Fruit fly (Drosophila melanogaster) whole organism, pupa: ENCODE measurements around the gene sro.
A peak's percentile ranks its signal among the peaks of the same experiment; 100 is the strongest.

Experiments used
- CG10348 ChIP-seq: fragments of 200-800 bp; sonication (Bioruptor generic); IDR thresholded peaks from 2 replicates; pipeline ENCODE4 v1.3.6; 2022; ENCODE audit warnings: missing biosample characterization, missing genetic modification characterization
- CG12605 ChIP-seq: fragments of 200-800 bp; sonication (Bioruptor generic); IDR thresholded peaks from 2 replicates; pipeline ENCODE4 v1.3.6; 2022; ENCODE audit warnings: missing biosample characterization, missing genetic modification characterization
- CG13204 ChIP-seq: fragments of 200-800 bp; sonication (Bioruptor generic); optimal IDR thresholded peaks from 2 replicates; lab custom pipeline; 2018; ENCODE audit warnings: missing biosample characterization, mild to moderate bottlenecking, missing genetic modification characterization, moderate library complexity
- CG14655 ChIP-seq: fragments of 200-800 bp; sonication (Bioruptor generic); optimal IDR thresholded peaks from 3 replicates; lab custom pipeline; 2017; ENCODE audit warnings: mild to moderate bottlenecking, missing biosample characterization, missing genetic modification reagents, missing genetic modification characterization
- CG15710 ChIP-seq: fragments of 200-800 bp; sonication (Bioruptor generic); optimal IDR thresholded peaks from 2 replicates; lab custom pipeline; 2018; ENCODE audit warnings: missing biosample characterization, mild to moderate bottlenecking, missing genetic modification characterization, moderate library complexity
- CG17806 ChIP-seq: fragments of 200-800 bp; sonication (Bioruptor generic); optimal IDR thresholded peaks from 2 replicates; lab custom pipeline; 2018; ENCODE audit warnings: missing biosample characterization, mild to moderate bottlenecking, missing genetic modification characterization, moderate library complexity
- CG32121 ChIP-seq: fragments of 200-800 bp; sonication (Bioruptor generic); IDR thresholded peaks from 2 replicates; pipeline ENCODE4 v1.3.6; 2022; ENCODE audit warnings: missing biosample characterization, missing genetic modification characterization
- CG34367 ChIP-seq: fragments of 200-800 bp; sonication (Bioruptor generic); optimal IDR thresholded peaks from 2 replicates; lab custom pipeline; 2018; ENCODE audit warnings: missing biosample characterization, mild to moderate bottlenecking, missing genetic modification characterization
- CG4496 ChIP-seq: fragments of 200-800 bp; sonication (Bioruptor generic); IDR thresholded peaks from 3 replicates; pipeline ENCODE4 v1.3.6; 2022; ENCODE audit warnings: missing biosample characterization, missing genetic modification characterization
- CG8159 ChIP-seq: fragments of 200-800 bp; sonication (Bioruptor generic); optimal IDR thresholded peaks from 3 replicates; lab custom pipeline; 2018; ENCODE audit warnings: missing biosample characterization, mild to moderate bottlenecking, missing genetic modification characterization, moderate library complexity
- CG8301 ChIP-seq: fragments of 200-800 bp; sonication (Bioruptor generic); optimal IDR thresholded peaks from 2 replicates; lab custom pipeline; 2018; ENCODE audit warnings: missing biosample characterization, mild to moderate bottlenecking, missing genetic modification characterization
- CG9948 ChIP-seq: fragments of 200-800 bp; sonication (Bioruptor generic); optimal IDR thresholded peaks from 2 replicates; lab custom pipeline; 2018; ENCODE audit warnings: missing biosample characterization, mild to moderate bottlenecking, missing genetic modification characterization, moderate library complexity
- D1 ChIP-seq: fragments of 200-800 bp; sonication (Bioruptor generic); optimal IDR thresholded peaks from 2 replicates; lab custom pipeline; 2018; ENCODE audit warnings: missing biosample characterization, mild to moderate bottlenecking, missing genetic modification characterization, moderate library complexity
- EcR ChIP-seq: fragments of 200-800 bp; sonication (Bioruptor generic); optimal IDR thresholded peaks from 3 replicates; lab custom pipeline; 2019; ENCODE audit warnings: missing biosample characterization, missing genetic modification characterization, mild to moderate bottlenecking, moderate library complexity, missing genetic modification reagents
- Ets98B ChIP-seq: fragments of 200-800 bp; sonication (Bioruptor generic); IDR thresholded peaks from 2 replicates; pipeline ENCODE4 v1.3.6; 2022; ENCODE audit warnings: missing biosample characterization, missing genetic modification characterization
- Pif1A ChIP-seq: fragments of 200-800 bp; sonication (Bioruptor generic); optimal IDR thresholded peaks from 3 replicates; lab custom pipeline; 2016; ENCODE audit warnings: missing biosample characterization, missing genetic modification characterization
- Pif1B ChIP-seq: fragments of 200-800 bp; sonication (Bioruptor generic); optimal IDR thresholded peaks from 3 replicates; lab custom pipeline; 2016; ENCODE audit warnings: missing biosample characterization, missing genetic modification characterization
- Snoo ChIP-seq: fragments of 200-800 bp; sonication (Bioruptor generic); optimal IDR thresholded peaks from 3 replicates; lab custom pipeline; 2017; ENCODE audit warnings: missing biosample characterization, mild to moderate bottlenecking, missing genetic modification characterization, inconsistent platforms
- fd96Ca ChIP-seq: fragments of 200-800 bp; sonication (Bioruptor generic); IDR thresholded peaks from 3 replicates; pipeline ENCODE4 v1.3.6; 2022; ENCODE audit warnings: missing biosample characterization, missing genetic modification characterization
- gl ChIP-seq: fragments of 200-800 bp; sonication (Bioruptor generic); optimal IDR thresholded peaks from 2 replicates; lab custom pipeline; 2018; ENCODE audit warnings: missing biosample characterization, mild to moderate bottlenecking, missing genetic modification characterization
- rn ChIP-seq: fragments of 200-800 bp; sonication (Bioruptor generic); IDR thresholded peaks from 2 replicates; pipeline ENCODE4 v1.3.6; 2022; ENCODE audit warnings: missing biosample characterization, missing genetic modification characterization

Gene sro

DNA sequence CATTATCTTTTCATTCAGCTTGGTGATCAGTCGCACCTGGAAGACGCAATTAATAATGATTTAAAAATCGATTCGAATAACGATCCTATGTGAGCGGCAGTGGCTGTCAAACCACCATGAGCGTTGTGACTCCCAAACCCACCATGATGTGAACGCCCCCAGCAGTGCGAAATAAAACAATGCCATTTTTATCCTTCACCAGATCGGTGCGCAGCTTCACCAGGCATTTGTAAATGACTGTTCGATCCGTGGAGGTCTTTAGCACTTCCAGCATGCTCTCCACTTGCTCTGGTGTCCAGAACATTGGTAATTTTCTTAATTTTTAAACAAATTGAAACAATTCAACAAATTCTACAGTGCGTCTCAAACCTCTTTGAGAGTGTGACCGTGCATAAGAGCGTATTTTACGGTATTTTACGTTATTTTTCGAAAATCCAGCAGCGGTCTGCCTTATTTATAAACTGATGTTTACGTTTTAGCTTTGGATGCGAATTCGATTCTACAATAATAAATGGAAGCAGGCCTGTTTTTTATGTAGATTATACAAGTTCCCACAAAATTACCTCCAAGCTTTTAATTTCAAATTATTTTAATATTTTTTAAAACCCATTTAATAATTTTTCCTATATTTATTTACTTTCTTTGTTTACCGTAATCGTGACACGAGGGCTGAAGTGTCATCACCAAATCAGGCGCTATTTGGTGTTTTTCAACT lies 4.7 kb downstream of the sro start, which contains the start of the genes Rnb and Drice:
Gene Rnb (minus strand): TSS at position 389 of the 715 bp plus-strand sequence.
Gene Drice (plus strand): TSS at position 693 of the 715 bp plus-strand sequence.
- TF ChIP-seq CG13204 (GFP tag; lab: Kevin White, UChicago) (no peak), CG8159 (tag; lab: Kevin White, UChicago) (peak; percentile 52), CG10348 (GFP tag; lab: Robert Waterston, UW) (no peak), CG34367 (tag; lab: Kevin White, UChicago) (peak; percentile 20), CG32121 (GFP tag; lab: Robert Waterston, UW) (peak; percentile 21; the same call in 1 of the 2 replicates), Pif1A (GFP tag; lab: Kevin White, UChicago) (no peak), Pif1B (no peak), CG9948 (peak; percentile 11), CG4496 (GFP tag; lab: Robert Waterston, UW) (peak; percentile 46; the same call in 1 of the 3 replicates), rn (GFP tag; lab: Robert Waterston, UW) (no peak), fd96Ca (peak; percentile 26; the same call in 1 of the 3 replicates), CG14655 (GFP tag; lab: Kevin White, UChicago) (no peak), EcR (GFP tag; lab: Kevin White, UChicago) (peak; percentile 98), gl (tag; lab: Kevin White, UChicago) (no peak), Snoo (tag; lab: Kevin White, UChicago) (peak; percentile 3), CG8301 (tag; lab: Kevin White, UChicago) (no peak), D1 (tag; lab: Kevin White, UChicago) (no peak), CG15710 (tag; lab: Kevin White, UChicago) (peak; percentile 33), Ets98B (GFP tag; lab: Robert Waterston, UW) (no peak; the same call in 1 of the 2 replicates), CG12605 (GFP tag; lab: Robert Waterston, UW) (no peak), CG17806 (tag; lab: Kevin White, UChicago) (peak; percentile 9)

DNA sequence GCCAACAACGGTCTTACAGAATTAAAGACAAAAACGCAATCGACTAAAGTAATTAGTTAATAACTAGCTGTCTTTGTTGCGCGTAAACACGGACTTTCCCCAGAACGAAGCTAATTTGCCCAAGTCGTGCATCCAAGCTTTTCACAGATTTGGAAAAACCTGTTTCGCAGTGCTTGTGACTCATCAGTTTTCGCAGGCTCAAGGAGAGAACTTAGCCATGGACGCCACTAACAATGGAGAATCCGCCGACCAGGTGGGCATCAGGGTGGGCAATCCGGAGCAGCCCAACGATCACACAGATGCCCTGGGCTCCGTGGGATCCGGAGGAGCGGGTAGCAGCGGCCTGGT lies 5.3 kb downstream of the sro start:
- no peak for TF ChIP-seq rn (GFP tag; lab: Robert Waterston, UW)
- no peak for TF ChIP-seq CG12605 (GFP tag; lab: Robert Waterston, UW)
- TF ChIP-seq CG9948, result no peak
- no peak for TF ChIP-seq CG8159 (tag; lab: Kevin White, UChicago)
- TF ChIP-seq CG14655 (GFP tag; lab: Kevin White, UChicago), result no peak
- no peak for TF ChIP-seq CG8301 (tag; lab: Kevin White, UChicago)
- TF ChIP-seq EcR (GFP tag; lab: Kevin White, UChicago), result no peak
- no peak for TF ChIP-seq CG32121 (GFP tag; lab: Robert Waterston, UW)
- no peak for TF ChIP-seq CG15710 (tag; lab: Kevin White, UChicago)
- no peak for TF ChIP-seq Ets98B (GFP tag; lab: Robert Waterston, UW)
- no peak for TF ChIP-seq gl (tag; lab: Kevin White, UChicago)
- TF ChIP-seq CG17806 (tag; lab: Kevin White, UChicago), result no peak
- no peak for TF ChIP-seq CG10348 (GFP tag; lab: Robert Waterston, UW)
- no peak for TF ChIP-seq D1 (tag; lab: Kevin White, UChicago)
- TF ChIP-seq CG4496 (GFP tag; lab: Robert Waterston, UW), result no peak
- TF ChIP-seq CG13204 (GFP tag; lab: Kevin White, UChicago), result no peak

DNA sequence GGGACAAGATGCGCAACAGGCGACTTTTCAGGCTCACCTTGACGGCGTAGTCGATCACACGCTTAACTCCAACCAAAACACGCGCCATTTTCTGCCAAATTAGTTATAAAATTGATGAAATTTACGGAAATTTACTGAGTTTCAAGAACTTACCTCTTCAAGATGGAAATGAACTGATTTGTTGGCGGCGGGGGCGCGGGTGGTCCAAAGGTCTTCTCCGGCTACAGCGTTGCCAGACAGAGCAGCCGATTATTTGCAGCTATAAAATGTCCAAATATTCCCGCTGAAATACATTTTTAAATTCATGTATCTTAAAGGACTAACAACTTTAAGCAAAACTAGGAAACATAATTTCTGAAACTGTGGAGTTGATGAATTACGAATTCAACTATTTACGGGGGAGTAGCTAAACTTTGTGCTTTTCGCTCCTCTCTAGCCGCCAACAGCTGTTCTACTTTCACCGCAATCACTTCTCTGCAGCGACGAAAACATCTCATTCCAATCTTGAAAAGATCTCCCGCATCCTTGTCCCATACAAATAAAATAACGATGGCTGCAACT lies 8.4 kb downstream of the sro start, which contains the start of the genes Etfb and CG7789:
Gene Etfb (minus strand): TSS at position 193 of the 561 bp plus-strand sequence.
Gene CG7789 (plus strand): TSS at position 444 of the 561 bp plus-strand sequence.
- peak; percentile 71 for TF ChIP-seq CG9948
- peak; percentile 96 for TF ChIP-seq CG4496 (GFP tag; lab: Robert Waterston, UW)
- TF ChIP-seq CG13204 (GFP tag; lab: Kevin White, UChicago), result no peak
- peak; percentile 69 for TF ChIP-seq CG17806 (tag; lab: Kevin White, UChicago)
- peak; percentile 88 for TF ChIP-seq rn (GFP tag; lab: Robert Waterston, UW)
- peak; percentile 92 for TF ChIP-seq CG15710 (tag; lab: Kevin White, UChicago)
- peak; percentile 95 for TF ChIP-seq CG32121 (GFP tag; lab: Robert Waterston, UW)
- TF ChIP-seq gl (tag; lab: Kevin White, UChicago), result peak; percentile 97
- TF ChIP-seq CG34367 (tag; lab: Kevin White, UChicago), result peak; percentile 93
- peak; percentile 96 for TF ChIP-seq fd96Ca
- TF ChIP-seq Pif1A (GFP tag; lab: Kevin White, UChicago), result no peak
- TF ChIP-seq Snoo (tag; lab: Kevin White, UChicago), result peak; percentile 92
- TF ChIP-seq CG8301 (tag; lab: Kevin White, UChicago), result peak; percentile 86
- TF ChIP-seq D1 (tag; lab: Kevin White, UChicago), result no peak
- TF ChIP-seq CG8159 (tag; lab: Kevin White, UChicago), result peak; percentile 82
- peak; percentile 61 for TF ChIP-seq CG10348 (GFP tag; lab: Robert Waterston, UW)
- peak; percentile 93 for TF ChIP-seq CG12605 (GFP tag; lab: Robert Waterston, UW)
- TF ChIP-seq CG14655 (GFP tag; lab: Kevin White, UChicago), result peak; percentile 95
- no peak for TF ChIP-seq EcR (GFP tag; lab: Kevin White, UChicago)
- peak; percentile 93 for TF ChIP-seq Ets98B (GFP tag; lab: Robert Waterston, UW)
- TF ChIP-seq Pif1B, result no peak

DNA sequence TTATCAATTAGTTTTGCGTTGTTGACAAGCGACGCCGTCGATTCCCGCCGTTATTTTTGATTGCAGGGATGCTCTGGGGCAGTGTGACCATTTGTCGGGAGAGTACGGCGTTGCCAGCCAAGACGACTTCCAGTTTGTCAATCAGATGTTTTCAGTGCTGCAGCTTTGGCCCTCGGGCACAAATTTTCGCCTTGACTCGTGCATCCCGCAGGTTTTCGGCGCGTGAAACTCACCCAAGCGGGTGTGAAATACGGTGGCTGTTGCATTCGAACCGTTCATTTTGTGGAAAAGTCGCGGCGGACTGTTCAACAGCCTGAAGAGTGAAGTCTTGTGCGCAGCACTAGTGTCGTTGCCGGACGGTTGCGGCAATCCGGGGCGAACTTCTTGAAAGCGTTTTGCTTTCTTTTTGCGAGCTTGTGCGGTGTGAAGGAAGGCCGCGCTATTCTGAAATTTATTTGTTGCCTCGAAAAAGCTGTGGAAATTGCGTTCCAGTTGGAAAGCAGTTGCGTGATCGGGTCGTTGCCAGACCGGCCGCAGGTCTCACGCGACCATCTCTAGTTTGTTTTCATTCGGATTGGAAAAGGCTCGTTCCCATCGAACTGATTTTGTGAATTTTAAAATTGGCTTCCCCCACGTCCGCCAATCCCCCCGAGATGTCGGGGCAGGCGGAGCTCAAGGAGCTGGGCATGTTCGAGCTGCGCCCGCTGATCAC lies 12.4 kb downstream of the sro start, which contains the start of the genes ca and ncd:
Gene ca (plus strand): TSS at position 130 of the 712 bp plus-strand sequence.
Gene ncd (minus strand): TSS at position 446 of the 712 bp plus-strand sequence.
- no peak for TF ChIP-seq CG13204 (GFP tag; lab: Kevin White, UChicago)
- TF ChIP-seq gl (tag; lab: Kevin White, UChicago), result no peak
- no peak for TF ChIP-seq fd96Ca
- TF ChIP-seq D1 (tag; lab: Kevin White, UChicago), result no peak
- TF ChIP-seq rn (GFP tag; lab: Robert Waterston, UW), result no peak
- TF ChIP-seq CG12605 (GFP tag; lab: Robert Waterston, UW), result no peak
